Worm (Caenorhabditis elegans) whole organism, young adult: ENCODE results near the gene C45G9.14.
"Not testable (repeated sequence)": the region's sequence is repeated elsewhere in the genome, so short reads cannot be mapped to it uniquely, and the experiment has no call there.

Source experiments
- C06A6.2 ChIP-seq: fragments of 200-800 bp; sonication (Bioruptor generic); conservative IDR thresholded peaks from 2 replicates; pipeline ENCODE4 v1.3.6; 2022; ENCODE audit warnings: missing genetic modification characterization, missing compliant biosample characterization
- D2030.7 ChIP-seq: fragments of 200-800 bp; sonication (Bioruptor generic); IDR thresholded peaks from 2 replicates; pipeline ENCODE4 v1.3.6; 2022; ENCODE audit warnings: missing genetic modification reagents, missing genetic modification characterization, missing compliant biosample characterization
- F37B4.10 ChIP-seq: fragments of 200-800 bp; sonication (Bioruptor generic); IDR thresholded peaks from 2 replicates; pipeline ENCODE4 v1.3.6; 2022; ENCODE audit warnings: missing genetic modification characterization, missing compliant biosample characterization
- F49E8.2 ChIP-seq: sonication (generic microtip); optimal IDR thresholded peaks from 3 replicates; lab custom pipeline; 2017; ENCODE audit warnings: missing genetic modification characterization, mild to moderate bottlenecking, missing compliant biosample characterization, antibody characterized with exemption, moderate library complexity; ENCODE audit not compliant: insufficient read depth
- F57C9.4 ChIP-seq: sonication (generic microtip); optimal IDR thresholded peaks from 2 replicates; lab custom pipeline; 2017; ENCODE audit warnings: mild to moderate bottlenecking, missing genetic modification characterization, missing compliant biosample characterization
- K12H6.12 ChIP-seq: fragments of 200-800 bp; sonication (Bioruptor generic); optimal IDR thresholded peaks from 2 replicates; lab custom pipeline; 2018; ENCODE audit warnings: mild to moderate bottlenecking, missing genetic modification characterization, missing compliant biosample characterization
- Y53F4B.3 ChIP-seq: fragments of 200-800 bp; sonication (Bioruptor generic); IDR thresholded peaks from 2 replicates; pipeline ENCODE4 v1.3.6; 2022; ENCODE audit warnings: missing genetic modification reagents, missing genetic modification characterization, missing compliant biosample characterization
- ama-1 ChIP-seq, 3 experiments: fragments of 150-350 bp in 1 of 3; sonication (generic microtip) in 2 of 3; optimal IDR thresholded peaks; 2 replicates each; lab custom pipeline; 2014 to 2018; ENCODE audit warnings: missing biosample characterization in 2 of 3, missing genetic modification characterization in 2 of 3, missing genetic modification reagents in 2 of 3
- aptf-3 ChIP-seq: fragments of 200-800 bp; sonication (Bioruptor generic); IDR thresholded peaks from 2 replicates; pipeline ENCODE4 v1.3.6; 2022; ENCODE audit warnings: missing genetic modification characterization, missing compliant biosample characterization
- attf-3 ChIP-seq: fragments of 200-800 bp; sonication (Bioruptor generic); conservative IDR thresholded peaks from 2 replicates; pipeline ENCODE4 v1.3.6; 2022; ENCODE audit warnings: missing genetic modification reagents, missing genetic modification characterization, missing compliant biosample characterization
- bed-1 ChIP-seq: fragments of 200-800 bp; sonication (Bioruptor generic); IDR thresholded peaks from 2 replicates; pipeline ENCODE4 v1.3.6; 2022; ENCODE audit warnings: missing genetic modification reagents, missing genetic modification characterization, missing compliant biosample characterization
- ceh-27 ChIP-seq: fragments of 200-800 bp; sonication (Bioruptor generic); optimal IDR thresholded peaks from 2 replicates; lab custom pipeline; 2018; ENCODE audit warnings: mild to moderate bottlenecking, missing genetic modification characterization, moderate library complexity, missing compliant biosample characterization
- ceh-91 ChIP-seq: fragments of 200-800 bp; sonication (Bioruptor generic); IDR thresholded peaks from 2 replicates; pipeline ENCODE4 v1.3.6; 2022; ENCODE audit warnings: missing genetic modification reagents, missing genetic modification characterization, missing compliant biosample characterization
- chd-7 ChIP-seq: sonication (generic microtip); optimal IDR thresholded peaks from 2 replicates; lab custom pipeline; 2016; ENCODE audit warnings: mild to moderate bottlenecking, missing genetic modification characterization, moderate library complexity, missing compliant biosample characterization
- dpl-1 ChIP-seq: fragments of 150-350 bp; optimal IDR thresholded peaks from 2 replicates; lab custom pipeline; 2014; ENCODE audit warnings: missing biosample characterization, missing genetic modification reagents, missing genetic modification characterization
- egl-18 ChIP-seq: fragments of 200-800 bp; sonication (Bioruptor generic); IDR thresholded peaks from 2 replicates; pipeline ENCODE4 v1.3.6; 2022; ENCODE audit warnings: missing genetic modification reagents, missing genetic modification characterization, missing compliant biosample characterization
- egl-44 ChIP-seq: fragments of 200-800 bp; sonication (Bioruptor generic); IDR thresholded peaks from 2 replicates; pipeline ENCODE4 v1.3.6; 2022; ENCODE audit warnings: missing genetic modification reagents, missing genetic modification characterization, missing compliant biosample characterization
- him-1 ChIP-seq: sonication (generic microtip); optimal IDR thresholded peaks from 2 replicates; lab custom pipeline; 2016; ENCODE audit warnings: missing genotype, missing genetic modification reagents, missing genetic modification characterization, missing compliant biosample characterization
- hlh-26 ChIP-seq: fragments of 200-800 bp; sonication (Bioruptor generic); conservative IDR thresholded peaks from 2 replicates; pipeline ENCODE4 v1.3.6; 2022; ENCODE audit warnings: missing genetic modification reagents, missing genetic modification characterization, missing compliant biosample characterization
- hmg-1.2 ChIP-seq: fragments of 200-800 bp; sonication (Bioruptor generic); IDR thresholded peaks from 2 replicates; pipeline ENCODE4 v1.3.6; 2022; ENCODE audit warnings: missing genetic modification reagents, missing genetic modification characterization, missing compliant biosample characterization
- lin-26 ChIP-seq: fragments of 200-800 bp; sonication (Bioruptor generic); IDR thresholded peaks from 2 replicates; pipeline ENCODE4 v1.3.6; 2022; ENCODE audit warnings: missing genetic modification reagents, missing genetic modification characterization, missing compliant biosample characterization
- lsl-1 ChIP-seq: fragments of 200-800 bp; sonication (Bioruptor generic); optimal IDR thresholded peaks from 2 replicates; lab custom pipeline; 2018; ENCODE audit warnings: mild to moderate bottlenecking, missing genetic modification characterization, moderate library complexity, missing compliant biosample characterization
- madf-10 ChIP-seq: sonication (generic microtip); optimal IDR thresholded peaks from 2 replicates; lab custom pipeline; 2016; ENCODE audit warnings: mild to moderate bottlenecking, missing genetic modification characterization, missing compliant biosample characterization
- madf-8 ChIP-seq: fragments of 200-800 bp; sonication (Bioruptor generic); conservative IDR thresholded peaks from 2 replicates; pipeline ENCODE4 v1.3.6; 2022; ENCODE audit warnings: missing genetic modification reagents, missing genetic modification characterization, missing compliant biosample characterization
- mel-28 ChIP-seq: sonication (generic microtip); optimal IDR thresholded peaks from 2 replicates; lab custom pipeline; 2016; ENCODE audit warnings: borderline replicate concordance, mild to moderate bottlenecking, missing genetic modification characterization, missing compliant biosample characterization
- mxl-1 ChIP-seq: sonication (generic microtip); optimal IDR thresholded peaks from 2 replicates; lab custom pipeline; 2016; ENCODE audit warnings: missing genetic modification characterization, missing compliant biosample characterization
- nfya-1 ChIP-seq: sonication (generic microtip); optimal IDR thresholded peaks from 2 replicates; lab custom pipeline; 2017; ENCODE audit warnings: antibody characterized with exemption, missing compliant biosample characterization, missing genetic modification characterization, borderline replicate concordance; ENCODE audit not compliant: insufficient read depth
- nhr-80 ChIP-seq: sonication (generic microtip); optimal IDR thresholded peaks from 2 replicates; lab custom pipeline; 2016; ENCODE audit warnings: missing genetic modification characterization, missing compliant biosample characterization
- nhr-90 ChIP-seq: sonication (generic microtip); optimal IDR thresholded peaks from 2 replicates; lab custom pipeline; 2016; ENCODE audit warnings: missing genotype, mild to moderate bottlenecking, missing genetic modification characterization, missing compliant biosample characterization
- pha-4 ChIP-seq: fragments of 150-350 bp; sonication (generic microtip); optimal IDR thresholded peaks from 2 replicates; lab custom pipeline; 2014; ENCODE audit warnings: missing biosample characterization, missing genetic modification reagents, missing genetic modification characterization
- repo-1 ChIP-seq: sonication (generic microtip); optimal IDR thresholded peaks from 2 replicates; lab custom pipeline; 2017; ENCODE audit warnings: mild to moderate bottlenecking, missing genetic modification characterization, missing compliant biosample characterization
- sdz-38 ChIP-seq: sonication (generic microtip); optimal IDR thresholded peaks from 2 replicates; lab custom pipeline; 2016; ENCODE audit warnings: missing genotype, missing genetic modification characterization, missing compliant biosample characterization
- somi-1 ChIP-seq: fragments of 200-800 bp; sonication (Bioruptor generic); optimal IDR thresholded peaks from 2 replicates; lab custom pipeline; 2018; ENCODE audit warnings: mild to moderate bottlenecking, missing genetic modification characterization, missing compliant biosample characterization
- sptf-2 ChIP-seq: fragments of 200-800 bp; sonication (Bioruptor generic); optimal IDR thresholded peaks from 2 replicates; lab custom pipeline; 2018; ENCODE audit warnings: mild to moderate bottlenecking, missing genetic modification characterization, missing compliant biosample characterization
- tbp1 ChIP-seq: fragments of 200-800 bp; sonication (Bioruptor generic); optimal IDR thresholded peaks from 2 replicates; lab custom pipeline; 2018; ENCODE audit warnings: mild to moderate bottlenecking, missing genetic modification characterization, missing compliant biosample characterization
- unc-130 ChIP-seq: sonication (generic microtip); optimal IDR thresholded peaks from 2 replicates; lab custom pipeline; 2016; ENCODE audit warnings: missing genetic modification reagents, missing genetic modification characterization, missing compliant biosample characterization
- zfh-2 ChIP-seq: fragments of 200-800 bp; sonication (Bioruptor generic); conservative IDR thresholded peaks from 2 replicates; pipeline ENCODE4 v1.3.6; 2022; ENCODE audit warnings: missing genetic modification reagents, missing genetic modification characterization, missing compliant biosample characterization
- ztf-18 ChIP-seq: sonication (generic microtip); optimal IDR thresholded peaks from 2 replicates; lab custom pipeline; 2016; ENCODE audit warnings: missing genotype, mild to moderate bottlenecking, missing genetic modification characterization, missing compliant biosample characterization
- ztf-22 ChIP-seq: fragments of 200-800 bp; sonication (Bioruptor generic); optimal IDR thresholded peaks from 2 replicates; lab custom pipeline; 2018; ENCODE audit warnings: mild to moderate bottlenecking, missing genetic modification characterization, moderate library complexity, missing compliant biosample characterization
- ztf-26 ChIP-seq: sonication (generic microtip); optimal IDR thresholded peaks from 2 replicates; lab custom pipeline; 2017; ENCODE audit warnings: missing genetic modification characterization, missing compliant biosample characterization

The C45G9.14 gene

DNA sequence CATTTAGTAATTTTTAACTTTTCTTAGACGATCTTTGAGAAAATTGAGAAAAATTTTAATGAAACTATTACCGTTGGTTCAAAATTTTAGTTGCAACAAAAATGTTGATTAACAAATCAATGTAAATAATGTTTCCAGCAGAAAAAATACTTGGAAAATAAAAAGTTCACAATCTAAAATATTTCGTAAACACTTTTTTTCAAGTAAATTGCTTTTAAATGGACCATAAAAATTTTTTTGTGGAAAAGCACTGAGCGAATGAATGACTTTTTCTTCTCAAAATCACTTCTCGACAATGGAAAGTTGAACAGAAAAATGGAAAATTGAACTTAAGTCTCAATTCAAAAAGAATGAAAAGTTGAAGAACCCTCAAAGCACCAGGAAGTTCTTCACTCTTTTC is 8.7 kb downstream of the C45G9.14 start, which contains the start of gene C45G9.8:
Gene C45G9.8, minus strand, starts transcription at position 101 of the 400 bp plus-strand sequence.
- no peak for TF ChIP-seq madf-10 (tag; lab: Kevin White, UChicago)
- no peak for TF ChIP-seq madf-8 (GFP tag; lab: Robert Waterston, UW)
- no peak for TF ChIP-seq dpl-1
- TF ChIP-seq mxl-1 (tag; lab: Kevin White, UChicago), result no peak
- no peak for TF ChIP-seq ztf-18
- TF ChIP-seq ceh-91 (GFP tag; lab: Robert Waterston, UW), result no peak
- TF ChIP-seq egl-18 (GFP tag; lab: Robert Waterston, UW), result no peak
- no peak for TF ChIP-seq aptf-3 (GFP tag; lab: Robert Waterston, UW)
- no peak for TF ChIP-seq K12H6.12 (tag; lab: Kevin White, UChicago)

DNA sequence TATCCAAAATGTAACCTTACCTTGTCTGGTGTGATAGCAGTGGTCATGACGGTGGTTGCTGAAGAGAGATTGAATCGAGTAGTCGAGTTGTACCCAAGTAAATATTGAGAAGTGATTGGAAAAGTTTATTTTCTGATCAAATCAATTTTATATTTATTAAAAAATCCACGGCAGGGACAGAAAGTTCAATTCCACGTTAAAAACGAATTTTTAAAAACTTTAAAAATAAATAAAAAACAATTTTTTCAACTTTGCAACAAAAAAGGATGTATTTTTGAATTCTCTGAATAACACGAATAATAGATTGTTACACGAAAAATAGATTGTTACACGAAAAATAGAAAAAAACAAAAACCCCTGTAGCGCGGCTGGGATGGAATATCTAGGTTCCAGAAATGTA is 10.9 kb downstream of the C45G9.14 start, which contains the start of gene C45G9.9:
Gene C45G9.9, minus strand, starts transcription at position 101 of the 400 bp plus-strand sequence.
- TF ChIP-seq bed-1 (GFP tag; lab: Robert Waterston, UW); F49E8.2; nhr-80 (tag; lab: Kevin White, UChicago): not testable (repeated sequence)
- TF ChIP-seq, all 124 proteins: peak for 0; not testable (repeated sequence) for 124

DNA sequence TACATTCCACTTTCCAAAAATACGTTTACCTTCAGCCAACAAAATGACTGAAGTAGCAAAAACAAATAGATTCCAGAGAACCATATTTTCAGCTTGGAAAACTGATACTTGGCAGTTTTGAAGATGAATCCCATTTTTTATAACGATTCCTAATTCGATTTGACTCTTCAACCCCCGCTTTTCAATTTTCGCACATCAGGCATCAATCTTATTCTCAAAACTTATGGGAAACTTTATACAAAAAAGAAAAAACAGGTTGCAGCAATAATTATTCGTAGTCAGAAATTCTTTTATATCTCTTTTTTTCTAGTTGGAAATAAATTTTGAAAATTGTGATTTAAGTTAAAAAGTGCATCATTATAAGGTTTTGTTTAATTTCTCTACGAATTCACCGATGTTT is 17.0 kb downstream of the C45G9.14 start, which contains the start of gene C45G9.10:
Gene C45G9.10, minus strand, starts transcription at position 101 of the 400 bp plus-strand sequence.
- no peak for TF ChIP-seq nfya-1 (tag; lab: Kevin White, UChicago)
- no peak for TF ChIP-seq hmg-1.2
- no peak for TF ChIP-seq ama-1 (optimal IDR thresholded peaks at IDR 0.05; lab: Kevin White, UChicago)
- TF ChIP-seq ama-1 (GFP tag; optimal IDR thresholded peaks at IDR 0.05; lab: Kevin White, UChicago), result no peak
- TF ChIP-seq lsl-1 (GFP tag; lab: Kevin White, UChicago), result no peak
- no peak for TF ChIP-seq Y53F4B.3 (GFP tag; lab: Robert Waterston, UW)

ce11 chrIII:5062406-5062805 is 17.6 kb downstream of the C45G9.14 start, which contains the start of gene C45G9.4:
Gene C45G9.4 (plus strand): TSS chrIII:5062706.
- TF ChIP-seq dpl-1; hmg-1.2; egl-44 (GFP tag; lab: Robert Waterston, UW): not testable (repeated sequence)

ce11 chrIII:5068675-5069233 is 23.9 kb downstream of the C45G9.14 start, which contains the start of the genes C45G9.11 and C45G9.2:
Gene C45G9.11 (minus strand): TSS chrIII:5068725.
Gene C45G9.2 (plus strand): TSS chrIII:5069066.
- TF ChIP-seq nhr-90 (tag; lab: Kevin White, UChicago), result no peak
- no peak for TF ChIP-seq chd-7 (tag; lab: Kevin White, UChicago)
- no peak for TF ChIP-seq mel-28
- no peak for TF ChIP-seq zfh-2 (GFP tag; lab: Robert Waterston, UW)
- peak; percentile 88 for TF ChIP-seq ceh-27 (GFP tag; lab: Kevin White, UChicago)
- peak; percentile 61 for TF ChIP-seq him-1 (tag; lab: Kevin White, UChicago)
- no peak for TF ChIP-seq sptf-2 (GFP tag; lab: Kevin White, UChicago)
- no peak for TF ChIP-seq somi-1
- no peak for TF ChIP-seq F37B4.10 (GFP tag; lab: Robert Waterston, UW)
- no peak for TF ChIP-seq pha-4
- TF ChIP-seq repo-1 (tag; lab: Kevin White, UChicago), result no peak
- TF ChIP-seq sdz-38 (tag; lab: Kevin White, UChicago), result no peak
- TF ChIP-seq attf-3, result no peak
- TF ChIP-seq C06A6.2 (GFP tag; lab: Robert Waterston, UW), result no peak
- peak; percentile 73 for TF ChIP-seq unc-130 (GFP tag; lab: Kevin White, UChicago)
- TF ChIP-seq egl-18 (GFP tag; lab: Robert Waterston, UW), result no peak
- TF ChIP-seq ama-1 (optimal IDR thresholded peaks at IDR 0.05; lab: Kevin White, UChicago), result no peak
- TF ChIP-seq ama-1 (GFP tag; optimal IDR thresholded peaks at IDR 0.05; lab: Kevin White, UChicago), result no peak
- no peak for TF ChIP-seq tbp1
- no peak for TF ChIP-seq F57C9.4 (tag; lab: Kevin White, UChicago)
- no peak for TF ChIP-seq ztf-26 (tag; lab: Kevin White, UChicago)
- no peak for TF ChIP-seq aptf-3 (GFP tag; lab: Robert Waterston, UW)
- no peak for TF ChIP-seq hlh-26 (GFP tag; lab: Robert Waterston, UW)
- TF ChIP-seq lin-26, result no peak
- no peak for TF ChIP-seq Y53F4B.3 (GFP tag; lab: Robert Waterston, UW)
- TF ChIP-seq ztf-22 (GFP tag; lab: Kevin White, UChicago), result no peak
- TF ChIP-seq D2030.7 (GFP tag; lab: Robert Waterston, UW), result no peak
